Worm (Caenorhabditis elegans): Measurements from ENCODE around the gene K07B1.4.
A peak's percentile ranks its signal among the peaks of the same experiment; 100 is the strongest.

The K07B1.4 gene

DNA sequence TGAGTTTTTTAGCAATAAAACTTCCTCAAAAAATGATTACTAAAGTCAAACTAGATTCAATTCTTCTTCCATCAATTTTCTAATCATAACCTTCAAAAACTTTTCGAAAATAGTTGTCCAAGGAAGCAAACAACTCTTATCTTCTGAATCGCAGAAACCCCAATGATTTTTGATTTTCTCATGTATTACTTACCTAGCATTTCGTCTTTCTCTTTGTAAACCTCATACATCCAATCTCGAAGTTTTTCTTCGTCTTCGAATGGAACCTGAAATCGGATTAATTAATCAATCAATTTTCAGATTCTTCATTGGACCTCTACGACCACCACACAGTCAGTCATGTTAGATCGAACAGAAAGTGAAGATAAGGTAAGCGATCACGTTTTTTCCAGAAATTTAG lies at the start of gene K07B1.4:
K07B1.4 (plus strand) TSS at position 301 of the 400 bp plus-strand sequence.
- TF ChIP-seq ceh-13 (GFP tag; optimal IDR thresholded peaks at IDR 0.05) (no peak), aly-1 (tag; optimal IDR thresholded peaks at IDR 0.05) (no peak), tbx-11 (GFP tag; IDR thresholded peaks at IDR 0.05) (no peak), sea-1 (GFP tag; conservative IDR thresholded peaks at IDR 0.05) (no peak)

DNA sequence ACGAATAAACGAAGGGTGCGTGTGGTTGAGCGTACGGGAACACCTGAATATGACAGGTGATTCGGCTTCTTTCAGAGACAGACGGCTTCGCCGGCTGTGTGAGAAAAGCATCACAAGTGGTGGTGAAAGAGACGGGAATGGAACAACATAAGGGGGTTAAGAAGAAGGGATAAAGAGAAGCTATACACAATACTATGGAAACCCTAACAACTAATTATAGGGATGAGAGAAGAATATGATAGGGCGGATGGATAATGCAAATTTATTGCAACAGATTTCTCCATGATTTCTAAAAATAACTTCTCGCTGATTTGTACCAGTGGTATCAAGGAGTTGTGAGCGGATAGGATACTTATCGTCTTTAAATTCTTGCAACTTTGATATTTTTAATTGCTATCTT lies 46.7 kb upstream of the K07B1.4 start, which contains the start of gene hlh-10:
hlh-10 (minus strand) TSS at position 101 of the 400 bp plus-strand sequence.
- TF ChIP-seq flt-1 (GFP tag; IDR thresholded peaks at IDR 0.05) (no peak), B0310.2 (tag; optimal IDR thresholded peaks at IDR 0.05) (no peak), sea-1 (GFP tag; conservative IDR thresholded peaks at IDR 0.05) (no peak), hnd-1 (tag; optimal IDR thresholded peaks at IDR 0.05) (no peak), pes-1 (GFP tag; IDR thresholded peaks at IDR 0.05) (no peak), tbx-11 (GFP tag; IDR thresholded peaks at IDR 0.05) (no peak), hmg-4 (GFP tag; optimal IDR thresholded peaks at IDR 0.05) (no peak), F13C5.2 (tag; optimal IDR thresholded peaks at IDR 0.05) (no peak), scrt-1 (GFP tag; IDR thresholded peaks at IDR 0.05) (no peak), hmbx-1 (tag; optimal IDR thresholded peaks at IDR 0.05) (no peak), aly-1 (tag; optimal IDR thresholded peaks at IDR 0.05) (no peak), tbx-37 (GFP tag; conservative IDR thresholded peaks at IDR 0.05) (no peak), ceh-36 (tag; optimal IDR thresholded peaks at IDR 0.05) (no peak), ama-1 (optimal IDR thresholded peaks at IDR 0.05) (no peak), tra-4 (tag; optimal IDR thresholded peaks at IDR 0.05) (no peak), ets-7 (tag; optimal IDR thresholded peaks at IDR 0.05) (no peak)

DNA sequence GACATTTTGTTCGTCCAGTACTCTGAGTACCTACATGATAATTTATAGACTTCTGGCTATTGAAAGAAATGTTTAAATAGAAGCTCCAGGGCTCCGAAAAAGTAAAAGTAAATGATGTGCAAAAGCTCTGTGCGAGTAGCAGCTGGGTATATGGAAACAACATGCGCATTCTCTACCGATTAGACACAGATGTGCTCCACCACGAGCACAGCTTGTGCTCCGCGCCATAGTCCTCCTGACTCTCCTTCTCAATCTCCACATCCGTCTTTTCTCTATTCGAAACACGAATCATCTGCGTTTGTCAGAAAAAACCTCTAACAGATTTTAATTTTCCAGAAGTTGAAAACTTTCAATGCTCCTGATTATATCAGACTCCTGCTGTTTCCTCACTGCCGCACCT lies 45.3 kb upstream of the K07B1.4 start:
- TF ChIP-seq pes-1 (GFP tag; IDR thresholded peaks at IDR 0.05), result no peak
- TF ChIP-seq tra-4 (tag; optimal IDR thresholded peaks at IDR 0.05), result no peak
- TF ChIP-seq ceh-36 (tag; optimal IDR thresholded peaks at IDR 0.05), result no peak
- TF ChIP-seq sea-1 (GFP tag; conservative IDR thresholded peaks at IDR 0.05), result no peak
- no peak for TF ChIP-seq ets-7 (tag; optimal IDR thresholded peaks at IDR 0.05)
- no peak for TF ChIP-seq flt-1 (GFP tag; IDR thresholded peaks at IDR 0.05)
- TF ChIP-seq F13C5.2 (tag; optimal IDR thresholded peaks at IDR 0.05), result no peak
- TF ChIP-seq aly-1 (tag; optimal IDR thresholded peaks at IDR 0.05), result no peak
- TF ChIP-seq ceh-13 (GFP tag; optimal IDR thresholded peaks at IDR 0.05), result no peak
- TF ChIP-seq B0310.2 (tag; optimal IDR thresholded peaks at IDR 0.05), result no peak
- no peak for TF ChIP-seq tbx-37 (GFP tag; conservative IDR thresholded peaks at IDR 0.05)
- no peak for TF ChIP-seq tbx-11 (GFP tag; IDR thresholded peaks at IDR 0.05)

DNA sequence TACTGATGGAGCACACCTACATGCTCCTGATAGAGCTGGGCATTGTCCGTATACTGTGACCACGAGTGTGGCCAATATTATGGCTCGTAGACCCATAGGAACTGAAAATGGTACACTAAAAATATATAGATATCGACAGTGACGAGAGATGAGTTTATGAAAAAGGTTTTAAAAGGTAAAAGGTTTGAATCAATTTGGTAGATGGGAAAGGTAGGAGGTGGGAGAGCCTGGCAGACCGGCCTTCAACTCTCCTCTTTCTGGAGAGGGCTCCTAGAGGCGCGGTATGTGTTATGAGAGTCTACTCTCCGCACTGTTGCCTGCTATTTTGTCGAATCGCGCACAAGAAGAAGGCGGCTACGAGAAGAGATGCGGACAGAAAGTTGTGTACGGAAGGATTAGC lies 41.3 kb upstream of the K07B1.4 start, which contains the start of gene lron-2:
lron-2 (minus strand) TSS at position 101 of the 400 bp plus-strand sequence.
- TF ChIP-seq sea-1 (GFP tag; conservative IDR thresholded peaks at IDR 0.05), result no peak
- no peak for TF ChIP-seq pes-1 (GFP tag; IDR thresholded peaks at IDR 0.05)
- TF ChIP-seq tbx-11 (GFP tag; IDR thresholded peaks at IDR 0.05), result no peak
- TF ChIP-seq hmbx-1 (tag; optimal IDR thresholded peaks at IDR 0.05), result no peak
- TF ChIP-seq ama-1 (optimal IDR thresholded peaks at IDR 0.05), result no peak
- TF ChIP-seq flt-1 (GFP tag; IDR thresholded peaks at IDR 0.05), result no peak
- TF ChIP-seq scrt-1 (GFP tag; IDR thresholded peaks at IDR 0.05), result no peak
- no peak for TF ChIP-seq F13C5.2 (tag; optimal IDR thresholded peaks at IDR 0.05)
- TF ChIP-seq ets-7 (tag; optimal IDR thresholded peaks at IDR 0.05), result no peak
- TF ChIP-seq aly-1 (tag; optimal IDR thresholded peaks at IDR 0.05), result no peak
- no peak for TF ChIP-seq B0310.2 (tag; optimal IDR thresholded peaks at IDR 0.05)
- TF ChIP-seq tbx-37 (GFP tag; conservative IDR thresholded peaks at IDR 0.05), result no peak
- TF ChIP-seq hmg-4 (GFP tag; optimal IDR thresholded peaks at IDR 0.05), result no peak
- TF ChIP-seq tra-4 (tag; optimal IDR thresholded peaks at IDR 0.05), result no peak
- TF ChIP-seq ceh-13 (GFP tag; optimal IDR thresholded peaks at IDR 0.05), result no peak
- TF ChIP-seq hnd-1 (tag; optimal IDR thresholded peaks at IDR 0.05), result no peak
- no peak for TF ChIP-seq ceh-36 (tag; optimal IDR thresholded peaks at IDR 0.05)

DNA sequence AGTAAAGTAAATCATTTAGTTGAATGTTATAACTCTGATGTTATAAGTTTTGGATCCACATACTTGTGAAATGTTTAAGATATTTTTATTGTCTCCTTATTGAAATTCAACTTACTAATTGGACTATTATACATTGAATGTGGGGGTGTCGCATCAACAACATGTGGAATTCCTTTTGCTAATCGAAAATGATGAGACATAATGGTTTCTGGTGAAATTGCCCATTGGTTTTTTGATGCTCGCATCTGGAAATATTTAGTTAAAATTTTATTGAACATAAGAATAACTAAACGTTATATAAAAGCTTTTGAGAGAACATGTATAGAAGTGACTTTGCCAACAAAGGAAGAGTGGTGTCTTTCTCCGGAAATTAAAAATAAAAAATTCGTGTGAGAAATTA lies 36.9 kb upstream of the K07B1.4 start, which contains the start of gene ZK682.7:
ZK682.7 (minus strand) TSS at position 247 of the 400 bp plus-strand sequence.
- no peak for TF ChIP-seq hnd-1 (tag; optimal IDR thresholded peaks at IDR 0.05)
- no peak for TF ChIP-seq hmg-4 (GFP tag; optimal IDR thresholded peaks at IDR 0.05)
- no peak for TF ChIP-seq pes-1 (GFP tag; IDR thresholded peaks at IDR 0.05)
- TF ChIP-seq B0310.2 (tag; optimal IDR thresholded peaks at IDR 0.05), result no peak
- no peak for TF ChIP-seq sea-1 (GFP tag; conservative IDR thresholded peaks at IDR 0.05)
- no peak for TF ChIP-seq ama-1 (optimal IDR thresholded peaks at IDR 0.05)
- no peak for TF ChIP-seq tbx-11 (GFP tag; IDR thresholded peaks at IDR 0.05)
- no peak for TF ChIP-seq tbx-37 (GFP tag; conservative IDR thresholded peaks at IDR 0.05)
- no peak for TF ChIP-seq ceh-36 (tag; optimal IDR thresholded peaks at IDR 0.05)
- no peak for TF ChIP-seq tra-4 (tag; optimal IDR thresholded peaks at IDR 0.05)

DNA sequence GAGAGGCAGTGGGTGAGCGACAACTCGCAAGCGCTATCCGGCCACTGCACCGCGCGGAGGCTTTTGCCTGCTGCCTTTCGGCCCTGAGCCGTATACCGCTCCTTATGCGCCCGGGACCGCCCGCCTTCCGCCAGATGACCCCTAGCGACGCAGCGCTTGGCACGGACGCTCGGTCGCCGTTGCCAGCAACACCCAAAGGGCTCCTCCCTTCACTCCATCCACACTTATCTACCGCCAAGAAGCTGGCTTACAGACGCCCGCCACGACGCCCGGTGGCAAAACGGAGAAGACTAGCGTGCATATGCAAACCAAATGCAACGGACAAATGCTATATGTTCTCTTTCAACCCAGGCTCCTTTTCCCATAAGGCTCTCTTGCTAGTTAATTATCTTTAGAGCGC lies 35.4 kb upstream of the K07B1.4 start:
- TF ChIP-seq tra-4 (tag; optimal IDR thresholded peaks at IDR 0.05) (no peak), flt-1 (GFP tag; IDR thresholded peaks at IDR 0.05) (no peak), hmg-4 (GFP tag; optimal IDR thresholded peaks at IDR 0.05) (peak; percentile 47), pes-1 (GFP tag; IDR thresholded peaks at IDR 0.05) (no peak), sea-1 (GFP tag; conservative IDR thresholded peaks at IDR 0.05) (no peak), B0310.2 (tag; optimal IDR thresholded peaks at IDR 0.05) (no peak), scrt-1 (GFP tag; IDR thresholded peaks at IDR 0.05) (0 out of 2 replicates have a peak, but pooled peaks have one; percentile 41)

DNA sequence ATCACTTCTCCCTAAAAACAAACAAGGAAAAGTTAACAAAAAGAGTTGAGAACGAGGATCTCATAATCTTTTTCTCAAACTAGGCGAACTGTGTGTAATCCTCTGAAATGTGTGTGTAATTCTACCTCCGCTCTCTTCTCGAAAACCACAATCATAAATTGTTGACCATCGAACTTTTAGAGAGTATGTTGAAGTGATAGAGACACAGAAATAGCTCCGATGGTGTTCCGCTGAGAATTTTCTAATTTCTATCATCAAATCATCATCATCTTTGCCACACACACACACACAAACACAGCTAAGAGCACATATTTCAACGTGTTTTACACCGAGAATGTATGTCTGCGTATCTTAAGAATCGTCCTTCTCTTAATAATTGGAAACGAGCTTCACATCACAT lies 33.2 kb upstream of the K07B1.4 start:
- TF ChIP-seq tbx-11 (GFP tag; IDR thresholded peaks at IDR 0.05) (no peak), pes-1 (GFP tag; IDR thresholded peaks at IDR 0.05) (no peak), aly-1 (tag; optimal IDR thresholded peaks at IDR 0.05) (no peak), flt-1 (GFP tag; IDR thresholded peaks at IDR 0.05) (no peak), ama-1 (optimal IDR thresholded peaks at IDR 0.05) (no peak)

DNA sequence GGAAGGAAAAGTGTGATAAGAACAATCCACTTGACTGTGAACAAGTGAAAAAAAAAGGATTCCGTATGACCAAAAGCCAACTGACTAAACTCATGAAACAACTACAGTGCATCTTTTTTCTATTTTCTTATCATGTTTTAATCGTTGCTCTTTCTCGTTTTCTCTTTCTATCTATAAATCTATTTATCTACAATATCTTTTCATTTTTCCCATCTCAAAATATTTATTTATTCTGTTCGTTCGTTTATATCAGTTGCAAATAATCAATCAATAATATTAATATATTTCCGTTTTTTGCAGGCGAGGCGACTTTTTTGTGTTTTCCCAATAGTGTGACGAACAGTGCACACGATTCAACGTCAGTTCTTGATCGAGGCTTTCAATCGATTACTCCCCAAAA lies 31.4 kb upstream of the K07B1.4 start, which contains the start of gene F44A2.5:
F44A2.5 (plus strand) TSS at position 301 of the 400 bp plus-strand sequence.
- TF ChIP-seq tra-4 (tag; optimal IDR thresholded peaks at IDR 0.05), result no peak
- TF ChIP-seq pes-1 (GFP tag; IDR thresholded peaks at IDR 0.05), result no peak
- no peak for TF ChIP-seq hnd-1 (tag; optimal IDR thresholded peaks at IDR 0.05)
- no peak for TF ChIP-seq hmbx-1 (tag; optimal IDR thresholded peaks at IDR 0.05)
